Worm (Caenorhabditis elegans): Measurements from ENCODE around the gene psa-3.

The psa-3 gene

ce11 chrX:15407631-15408030, at the start of gene psa-3:
Gene psa-3, plus strand, starts transcription at chrX:15407931.
- TF ChIP-seq Y55F3AM.14 (GFP tag; optimal IDR thresholded peaks at IDR 0.05) (no peak), sma-9 (GFP tag; optimal IDR thresholded peaks at IDR 0.05) (no peak), sma-9 (tag; optimal IDR thresholded peaks at IDR 0.05) (no peak), nhr-12 (tag; optimal IDR thresholded peaks at IDR 0.05) (no peak), nhr-23 (tag; optimal IDR thresholded peaks at IDR 0.05) (no peak), aly-2 (tag; optimal IDR thresholded peaks at IDR 0.05) (no peak), egl-27 (tag; optimal IDR thresholded peaks at IDR 0.05) (no peak), ZK546.5 (tag; optimal IDR thresholded peaks at IDR 0.05) (no peak), fos-1 (tag; optimal IDR thresholded peaks at IDR 0.05) (no peak)

- TF ChIP-seq alr-1 (tag; optimal IDR thresholded peaks at IDR 0.05) (no peak), snpc-4 (tag; optimal IDR thresholded peaks at IDR 0.05) (peak; percentile 51), unc-62 (GFP tag; optimal IDR thresholded peaks at IDR 0.05) (no peak), nhr-23 (tag; optimal IDR thresholded peaks at IDR 0.05) (no peak), nhr-12 (tag; optimal IDR thresholded peaks at IDR 0.05) (no peak)
Observed at ce11 chrX:15362152-15362922, 45.4 kb upstream of the psa-3 start.

- peak; percentile 93 for TF ChIP-seq nhr-129 (tag; optimal IDR thresholded peaks at IDR 0.05)
- no peak for TF ChIP-seq aly-2 (tag; optimal IDR thresholded peaks at IDR 0.05)
- peak; percentile 33 for TF ChIP-seq ceh-16 (tag; optimal IDR thresholded peaks at IDR 0.05)
- TF ChIP-seq snpc-4 (tag; optimal IDR thresholded peaks at IDR 0.05): peak; percentile 39
- TF ChIP-seq F13H6.1 (tag; optimal IDR thresholded peaks at IDR 0.05): peak; percentile 87
- no peak for TF ChIP-seq alr-1 (tag; optimal IDR thresholded peaks at IDR 0.05)
- no peak for TF ChIP-seq peb-1 (tag; optimal IDR thresholded peaks at IDR 0.05)
- TF ChIP-seq sma-3 (GFP tag; optimal IDR thresholded peaks at IDR 0.05): peak; percentile 42
- no peak for TF ChIP-seq nhr-23 (tag; optimal IDR thresholded peaks at IDR 0.05)
- no peak for TF ChIP-seq ztf-1 (GFP tag; conservative IDR thresholded peaks at IDR 0.05)
- TF ChIP-seq ama-1 (optimal IDR thresholded peaks at IDR 0.05): no peak
- TF ChIP-seq ztf-11 (tag; optimal IDR thresholded peaks at IDR 0.05): no peak
- no peak for TF ChIP-seq R02D3.7 (tag; optimal IDR thresholded peaks at IDR 0.05)
- TF ChIP-seq nhr-11 (tag; optimal IDR thresholded peaks at IDR 0.05): no peak
- peak; percentile 56 for TF ChIP-seq nhr-21 (tag; optimal IDR thresholded peaks at IDR 0.05)
- no peak for TF ChIP-seq mbf-1 (tag; optimal IDR thresholded peaks at IDR 0.05)
- TF ChIP-seq skn-1 (tag; optimal IDR thresholded peaks at IDR 0.05): no peak
- peak; percentile 36 for TF ChIP-seq fos-1 (tag; optimal IDR thresholded peaks at IDR 0.05)
- TF ChIP-seq unc-55 (GFP tag; optimal IDR thresholded peaks at IDR 0.05): peak; percentile 28
- TF ChIP-seq unc-62 (GFP tag; optimal IDR thresholded peaks at IDR 0.05): peak; percentile 62
- no peak for TF ChIP-seq nhr-12 (tag; optimal IDR thresholded peaks at IDR 0.05)
- peak; percentile 58 for TF ChIP-seq ztf-4 (tag; optimal IDR thresholded peaks at IDR 0.05)
- TF ChIP-seq lin-11 (tag; optimal IDR thresholded peaks at IDR 0.05): peak; percentile 2
- TF ChIP-seq elt-3 (tag; optimal IDR thresholded peaks at IDR 0.05): no peak
- TF ChIP-seq sem-4 (tag; optimal IDR thresholded peaks at IDR 0.05): peak; percentile 88
- TF ChIP-seq lin-39 (tag; optimal IDR thresholded peaks at IDR 0.05): no peak
- no peak for TF ChIP-seq unc-39 (tag; optimal IDR thresholded peaks at IDR 0.05)
- TF ChIP-seq egl-27 (tag; optimal IDR thresholded peaks at IDR 0.05): peak; percentile 81
- peak; percentile 69 for TF ChIP-seq lin-13 (GFP tag; optimal IDR thresholded peaks at IDR 0.05)
- TF ChIP-seq nhr-25 (tag; optimal IDR thresholded peaks at IDR 0.05): peak; percentile 78
- TF ChIP-seq crh-2 (tag; optimal IDR thresholded peaks at IDR 0.05): peak; percentile 65
- TF ChIP-seq nhr-10 (tag; optimal IDR thresholded peaks at IDR 0.05): no peak
- TF ChIP-seq nhr-77 (tag; optimal IDR thresholded peaks at IDR 0.05): no peak
- no peak for TF ChIP-seq elt-1 (tag; optimal IDR thresholded peaks at IDR 0.05)
- TF ChIP-seq Y55F3AM.14 (GFP tag; optimal IDR thresholded peaks at IDR 0.05): no peak
- peak; percentile 82 to 88 for TF ChIP-seq mdl-1 (tag; optimal IDR thresholded peaks at IDR 0.05)
- TF ChIP-seq lsy-2 (tag; optimal IDR thresholded peaks at IDR 0.05): peak; percentile 15 to 79
- no peak for TF ChIP-seq zag-1 (tag; optimal IDR thresholded peaks at IDR 0.05)
- no peak for TF ChIP-seq dmd-4 (tag; optimal IDR thresholded peaks at IDR 0.05)
- peak; percentile 87 for TF ChIP-seq nhr-6 (tag; optimal IDR thresholded peaks at IDR 0.05)
- no peak for TF ChIP-seq blmp-1 (tag; optimal IDR thresholded peaks at IDR 0.05; ENCODE audit: insufficient read depth)
- TF ChIP-seq nhr-237 (tag; optimal IDR thresholded peaks at IDR 0.05): no peak
- no peak for TF ChIP-seq ceh-82 (tag; optimal IDR thresholded peaks at IDR 0.05)
- no peak for TF ChIP-seq gmeb-1 (tag; optimal IDR thresholded peaks at IDR 0.05)
- TF ChIP-seq C34F6.9 (tag; optimal IDR thresholded peaks at IDR 0.05): peak; percentile 90
- no peak for TF ChIP-seq ZK546.5 (tag; optimal IDR thresholded peaks at IDR 0.05)
- TF ChIP-seq sma-9 (GFP tag; optimal IDR thresholded peaks at IDR 0.05): peak; percentile 92
- TF ChIP-seq sma-9 (tag; optimal IDR thresholded peaks at IDR 0.05): no peak
Observed at ce11 chrX:15365235-15365634, 42.5 kb upstream of the psa-3 start.
